Worm (Caenorhabditis elegans): Measurements from ENCODE around the gene R04E5.8.
A peak's percentile ranks its signal among the peaks of the same experiment; 100 is the strongest.

ce11 chrX:8806070-8806799 is at the start of gene R04E5.8:
- TF ChIP-seq him-1 (tag; optimal IDR thresholded peaks at IDR 0.05), result no peak
- TF ChIP-seq nhr-90 (tag; optimal IDR thresholded peaks at IDR 0.05), result no peak
- TF ChIP-seq ztf-6 (GFP tag; IDR thresholded peaks at IDR 0.05), result no peak
- no peak for TF ChIP-seq B0019.2 (GFP tag; conservative IDR thresholded peaks at IDR 0.05)
- no peak for TF ChIP-seq F57C9.4 (tag; optimal IDR thresholded peaks at IDR 0.05)
- TF ChIP-seq pha-4 (tag; optimal IDR thresholded peaks at IDR 0.05), result no peak
- TF ChIP-seq zfh-2 (GFP tag; conservative IDR thresholded peaks at IDR 0.05), result peak; percentile 97
- no peak for TF ChIP-seq sdz-38 (tag; optimal IDR thresholded peaks at IDR 0.05)
- TF ChIP-seq egl-18 (GFP tag; IDR thresholded peaks at IDR 0.05), result no peak
- no peak for TF ChIP-seq somi-1 (GFP tag; optimal IDR thresholded peaks at IDR 0.05)
- no peak for TF ChIP-seq ceh-58 (GFP tag; IDR thresholded peaks at IDR 0.05)

Measured in whole organism, young adult.